Worm (Caenorhabditis elegans) whole organism, L1 larva: Measurements from ENCODE around the gene D1046.4.

Source experiments
- mab-9 ChIP-seq: fragments of 200-800 bp; sonication (Bioruptor generic); IDR thresholded peaks from 2 replicates; pipeline ENCODE4 v1.3.6; 2022; ENCODE audit warnings: missing genetic modification reagents, missing genetic modification characterization, missing compliant biosample characterization
- nhr-11 ChIP-seq: fragments of 150-350 bp; optimal IDR thresholded peaks from 2 replicates; lab custom pipeline; 2014; ENCODE audit warnings: missing biosample characterization, missing genetic modification characterization
- nhr-237 ChIP-seq: fragments of 150-350 bp; optimal IDR thresholded peaks from 2 replicates; lab custom pipeline; 2014; ENCODE audit warnings: missing biosample characterization, missing genetic modification characterization
- sptf-1 ChIP-seq: fragments of 150-350 bp; optimal IDR thresholded peaks from 2 replicates; lab custom pipeline; 2014; ENCODE audit warnings: missing biosample characterization, missing genetic modification characterization
- ztf-11 ChIP-seq, 2 experiments: sonication (generic microtip); optimal IDR thresholded peaks; 2 replicates each; lab custom pipeline; 2016 to 2017; ENCODE audit warnings: missing genetic modification characterization in 2 of 2, missing biosample characterization in 1 of 2, missing compliant biosample characterization in 1 of 2

ce11 chrIV:8901346-8901745 is 32.3 kb upstream of the D1046.4 start, which contains the start of gene C27B7.5:
- no peak for TF ChIP-seq mab-9 (GFP tag; lab: Robert Waterston, UW)
- no peak for TF ChIP-seq sptf-1 (tag; lab: Kevin White, UChicago)
- no peak for TF ChIP-seq nhr-237
- TF ChIP-seq nhr-11 (tag; lab: Kevin White, UChicago), result no peak
- no peak for TF ChIP-seq ztf-11 (tag; optimal IDR thresholded peaks at IDR 0.05; lab: Kevin White, UChicago)
